Fruit fly (Drosophila melanogaster): ENCODE data around the gene Pi4KIIIalpha.
A peak's percentile ranks its signal among the peaks of the same experiment; 100 is the strongest.
"Not testable (repeated sequence)": the region's sequence is repeated elsewhere in the genome, so short reads cannot be mapped to it uniquely, and the experiment has no call there.

Gene Pi4KIIIalpha

DNA sequence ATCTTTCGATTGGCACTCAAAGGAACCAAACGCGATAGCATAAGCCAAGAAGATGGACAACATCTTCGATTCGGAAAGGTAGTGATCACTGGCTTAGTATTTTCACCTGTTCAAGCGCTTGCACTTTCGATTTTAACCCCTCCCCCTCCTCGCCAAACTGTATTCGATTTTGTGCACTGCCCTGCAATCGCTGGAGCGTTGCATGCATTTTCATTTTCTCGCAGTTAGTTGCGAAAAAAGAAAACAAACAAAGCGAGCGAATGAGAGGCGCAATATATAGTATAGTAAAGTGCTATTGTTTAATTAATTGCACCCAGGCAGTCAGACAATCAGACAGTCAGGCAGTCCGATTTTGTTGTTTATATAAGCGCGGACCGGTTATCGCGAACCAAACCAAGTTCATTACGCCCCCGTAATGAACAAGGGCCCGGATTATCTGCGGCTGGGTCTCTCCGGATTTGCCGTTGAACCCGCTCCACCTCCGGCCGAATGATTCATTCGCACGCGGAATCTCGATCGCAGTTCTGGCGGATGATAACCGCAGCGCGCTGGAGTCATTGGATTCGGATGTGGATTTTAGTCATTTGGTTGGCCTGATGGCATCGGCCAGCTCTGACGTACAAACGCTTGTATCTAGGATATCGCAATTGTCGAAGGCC, 31.4 kb upstream of the Pi4KIIIalpha start:
- TF ChIP-seq psq (optimal IDR thresholded peaks at IDR 0.05): no peak
- no peak for TF ChIP-seq usp (GFP tag; optimal IDR thresholded peaks at IDR 0.05)
- no peak for TF ChIP-seq EcR (GFP tag; optimal IDR thresholded peaks at IDR 0.05)
- TF ChIP-seq Dll (optimal IDR thresholded peaks at IDR 0.05): no peak
- no peak for TF ChIP-seq CG8478 (optimal IDR thresholded peaks at IDR 0.05)
- TF ChIP-seq pan (optimal IDR thresholded peaks at IDR 0.05): no peak

DNA sequence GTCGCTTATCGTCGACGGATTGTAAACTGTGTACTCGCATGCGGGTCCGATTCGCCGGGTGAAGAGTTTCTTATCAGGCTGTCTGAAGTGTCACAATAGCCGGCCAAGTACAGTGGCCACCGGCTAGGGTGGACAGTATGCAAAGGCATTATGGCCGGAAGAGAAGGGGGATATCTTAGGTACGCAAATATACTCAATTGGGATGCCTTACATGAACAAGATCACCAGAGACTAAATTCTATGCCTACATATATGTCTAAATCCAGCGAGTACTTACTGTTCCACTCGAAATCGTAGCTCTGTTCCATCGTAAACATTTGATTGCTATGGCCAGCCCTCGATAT, 30.9 kb upstream of the Pi4KIIIalpha start:
- TF ChIP-seq CG8478 (optimal IDR thresholded peaks at IDR 0.05) (no peak), Dll (optimal IDR thresholded peaks at IDR 0.05) (no peak), usp (GFP tag; optimal IDR thresholded peaks at IDR 0.05) (no peak), psq (optimal IDR thresholded peaks at IDR 0.05) (no peak), pan (optimal IDR thresholded peaks at IDR 0.05) (no peak), EcR (GFP tag; optimal IDR thresholded peaks at IDR 0.05) (no peak)

dm6 chrX:2603851-2604505, 20.6 kb upstream of the Pi4KIIIalpha start, which contains the start of the genes Klp3A and Zw10:
Gene Klp3A, minus strand, starts transcription at chrX:2604052.
Gene Zw10, plus strand, starts transcription at chrX:2604197.
- TF ChIP-seq pan (optimal IDR thresholded peaks at IDR 0.05): no peak
- TF ChIP-seq usp (GFP tag; optimal IDR thresholded peaks at IDR 0.05): no peak
- TF ChIP-seq CG8478 (optimal IDR thresholded peaks at IDR 0.05): no peak
- no peak for TF ChIP-seq EcR (GFP tag; optimal IDR thresholded peaks at IDR 0.05)
- TF ChIP-seq Dll (optimal IDR thresholded peaks at IDR 0.05): no peak
- no peak for TF ChIP-seq psq (optimal IDR thresholded peaks at IDR 0.05)

- no peak for TF ChIP-seq EcR (GFP tag; optimal IDR thresholded peaks at IDR 0.05)
- no peak for TF ChIP-seq usp (GFP tag; optimal IDR thresholded peaks at IDR 0.05)
- no peak for TF ChIP-seq psq (optimal IDR thresholded peaks at IDR 0.05)
- TF ChIP-seq CG8478 (optimal IDR thresholded peaks at IDR 0.05): no peak
- TF ChIP-seq Dll (optimal IDR thresholded peaks at IDR 0.05): no peak
- TF ChIP-seq pan (optimal IDR thresholded peaks at IDR 0.05): no peak
Observed at dm6 chrX:2608470-2609157, 16.0 kb upstream of the Pi4KIIIalpha start, which contains the start of gene Smyd3. Gene Smyd3, minus strand, starts transcription at chrX:2608876.

dm6 chrX:2610236-2610635, 14.4 kb upstream of the Pi4KIIIalpha start, which contains the start of gene eIF3g1:
Gene eIF3g1, minus strand, starts transcription at chrX:2610336.
- TF ChIP-seq CG8478 (optimal IDR thresholded peaks at IDR 0.05); EcR (GFP tag; optimal IDR thresholded peaks at IDR 0.05); usp (GFP tag; optimal IDR thresholded peaks at IDR 0.05): not testable (repeated sequence)

- TF ChIP-seq usp (GFP tag; optimal IDR thresholded peaks at IDR 0.05) (no peak), EcR (GFP tag; optimal IDR thresholded peaks at IDR 0.05) (no peak), Dll (optimal IDR thresholded peaks at IDR 0.05) (no peak), pan (optimal IDR thresholded peaks at IDR 0.05) (no peak), psq (optimal IDR thresholded peaks at IDR 0.05) (no peak), CG8478 (optimal IDR thresholded peaks at IDR 0.05) (no peak)
Observed at dm6 chrX:2617417-2617816, 7.2 kb upstream of the Pi4KIIIalpha start.

DNA sequence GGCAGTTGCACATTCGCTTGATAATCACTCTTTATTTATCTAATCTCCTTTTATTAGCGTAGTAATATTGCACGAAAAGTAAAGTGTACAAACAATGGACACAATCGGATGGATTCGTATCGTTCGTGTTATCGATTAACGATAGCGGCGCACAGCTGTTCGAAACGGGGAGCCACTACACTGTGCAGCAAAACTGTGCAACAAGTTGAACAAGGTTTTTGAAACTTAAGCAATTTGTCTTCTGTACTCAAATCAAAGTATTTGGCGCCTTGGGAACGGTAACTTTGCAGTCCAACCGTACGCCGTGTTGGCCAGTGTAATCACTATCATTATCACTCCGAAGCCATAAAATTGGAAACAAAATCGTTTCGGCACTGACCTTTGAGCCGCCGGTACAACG, 5.0 kb upstream of the Pi4KIIIalpha start, which contains the start of the genes Tsp3A and Seipin:
Tsp3A (minus strand) TSS at position 88 of the 400 bp plus-strand sequence.
Seipin (plus strand) TSS at position 149 of the 400 bp plus-strand sequence.
- TF ChIP-seq usp (GFP tag; optimal IDR thresholded peaks at IDR 0.05): no peak

DNA sequence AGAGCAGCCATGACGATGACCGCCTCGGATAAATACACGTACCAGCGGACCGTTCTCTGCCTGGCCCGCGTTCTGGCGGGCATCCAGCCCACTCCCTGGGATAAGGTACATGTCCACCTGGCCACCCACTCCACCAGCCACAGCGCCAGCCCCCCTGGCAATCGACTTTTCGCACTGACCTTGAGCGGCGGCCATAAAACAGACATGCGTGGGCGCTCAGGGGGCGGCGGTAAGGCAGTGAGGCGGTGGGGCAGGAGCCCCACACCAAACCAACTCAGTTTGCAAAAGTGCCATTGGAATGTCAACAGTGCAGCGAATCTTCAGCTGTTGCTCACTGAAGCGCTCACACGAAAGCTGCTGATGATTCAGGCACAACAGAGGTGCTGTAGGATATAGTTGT, 405 bp downstream of the Pi4KIIIalpha start:
- TF ChIP-seq CG8478 (optimal IDR thresholded peaks at IDR 0.05) (no peak), psq (optimal IDR thresholded peaks at IDR 0.05) (no peak), EcR (GFP tag; optimal IDR thresholded peaks at IDR 0.05) (no peak), pan (optimal IDR thresholded peaks at IDR 0.05) (no peak), usp (GFP tag; optimal IDR thresholded peaks at IDR 0.05) (no peak), Dll (optimal IDR thresholded peaks at IDR 0.05) (no peak)

dm6 chrX:2633847-2634776, 9.5 kb downstream of the Pi4KIIIalpha start, which contains the start of gene sgg:
Gene sgg, plus strand, starts transcription at chrX:2633952.
- TF ChIP-seq CG8478 (optimal IDR thresholded peaks at IDR 0.05) (peak; percentile 70), usp (GFP tag; optimal IDR thresholded peaks at IDR 0.05) (no peak)

DNA sequence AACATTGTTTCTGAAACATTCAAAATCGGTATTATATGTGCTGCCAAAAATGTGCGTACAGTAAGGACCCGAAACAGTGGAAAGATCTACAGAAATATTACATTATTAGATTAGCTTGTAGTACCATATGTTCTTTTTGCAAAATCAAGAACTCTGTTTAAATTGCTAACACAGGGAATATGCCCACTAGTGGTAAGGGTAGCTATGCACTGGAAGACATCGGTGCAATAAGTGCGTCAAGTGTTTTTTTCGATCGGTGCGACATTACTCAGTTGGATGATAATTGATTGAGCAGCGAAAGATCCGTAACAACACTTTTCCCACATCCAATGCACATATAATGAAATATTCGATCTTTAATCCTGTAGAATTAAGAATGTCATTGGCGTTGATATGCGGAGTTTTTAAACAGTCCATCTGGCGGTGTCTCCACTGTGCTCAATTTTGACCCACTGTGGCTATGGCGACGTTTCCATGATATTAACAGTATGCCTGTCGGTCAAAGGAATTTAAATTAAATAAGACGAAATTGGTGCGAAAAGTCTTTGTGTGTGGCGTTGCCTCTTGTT, 10.6 kb downstream of the Pi4KIIIalpha start:
- no peak for TF ChIP-seq Dll (optimal IDR thresholded peaks at IDR 0.05)
- no peak for TF ChIP-seq psq (optimal IDR thresholded peaks at IDR 0.05)
- TF ChIP-seq EcR (GFP tag; optimal IDR thresholded peaks at IDR 0.05): no peak
- no peak for TF ChIP-seq CG8478 (optimal IDR thresholded peaks at IDR 0.05)
- TF ChIP-seq usp (GFP tag; optimal IDR thresholded peaks at IDR 0.05): no peak
- no peak for TF ChIP-seq pan (optimal IDR thresholded peaks at IDR 0.05)

All from whole organism.